Fruit fly (Drosophila melanogaster): Measurements from ENCODE around the gene CG11977.
A peak's percentile ranks its signal among the peaks of the same experiment; 100 is the strongest.

CG11977 gene

dm6 chr3R:8992928-8993579 lies 4.4 kb upstream of the CG11977 start, which contains the start of gene CG11975 (continued):
- no peak for TF ChIP-seq CG13296 (GFP tag; optimal IDR thresholded peaks at IDR 0.05)
- TF ChIP-seq H15 (GFP tag; IDR thresholded peaks at IDR 0.05), result no peak
- peak; percentile 98 for TF ChIP-seq sens (GFP tag)
- TF ChIP-seq Taf1 (GFP tag; IDR thresholded peaks at IDR 0.05), result peak; percentile 58
- TF ChIP-seq pum (GFP tag; optimal IDR thresholded peaks at IDR 0.05), result peak; percentile 81
- no peak for TF ChIP-seq CG15073 (GFP tag; optimal IDR thresholded peaks at IDR 0.05)
- peak; percentile 73 for TF ChIP-seq Hr3 (GFP tag; optimal IDR thresholded peaks at IDR 0.05)
- TF ChIP-seq Dfd (GFP tag; optimal IDR thresholded peaks at IDR 0.05), result no peak
- TF ChIP-seq so (GFP tag; IDR thresholded peaks at IDR 0.05), result no peak
- peak; percentile 72 for TF ChIP-seq NC2β (GFP tag; optimal IDR thresholded peaks at IDR 0.05)
- no peak for TF ChIP-seq CG7839 (tag; optimal IDR thresholded peaks at IDR 0.05)
- TF ChIP-seq CG15479 (GFP tag; optimal IDR thresholded peaks at IDR 0.05), result no peak
- peak; percentile 66; the same call in 2 of the 3 replicates for TF ChIP-seq Doc3 (GFP tag; IDR thresholded peaks at IDR 0.05; ENCODE audit: partially characterized antibody)
- TF ChIP-seq CkIIα-i1 (GFP tag; IDR thresholded peaks at IDR 0.05), result no peak
- peak; percentile 83 for TF ChIP-seq Hsf (GFP tag; optimal IDR thresholded peaks at IDR 0.05)
- peak; percentile 80 for TF ChIP-seq caup (GFP tag; optimal IDR thresholded peaks at IDR 0.05; ENCODE audit: severe bottlenecking)
- TF ChIP-seq dmrt99B (tag; optimal IDR thresholded peaks at IDR 0.05), result no peak
- TF ChIP-seq CG13775 (GFP tag; optimal IDR thresholded peaks at IDR 0.05), result peak; percentile 86
- 0 out of 2 replicates have a peak, but pooled peaks have one; percentile 12 for TF ChIP-seq gsb (GFP tag; IDR thresholded peaks at IDR 0.05)
- peak; percentile 66 for TF ChIP-seq CG3065 (GFP tag; optimal IDR thresholded peaks at IDR 0.05)
- TF ChIP-seq Stat92E (GFP tag; optimal IDR thresholded peaks at IDR 0.05), result peak in 1 of 3 experiments; percentile 65
- TF ChIP-seq crc (GFP tag; optimal IDR thresholded peaks at IDR 0.05), result peak; percentile 60
- TF ChIP-seq Med (GFP tag), result peak; percentile 97
- TF ChIP-seq ssp (GFP tag; IDR thresholded peaks at IDR 0.05), result 0 out of 2 replicates have a peak, but pooled peaks have one; percentile 38
- TF ChIP-seq CG1024 (GFP tag; IDR thresholded peaks at IDR 0.05), result no peak
- TF ChIP-seq D19B (GFP tag; optimal IDR thresholded peaks at IDR 0.05), result peak; percentile 40
- TF ChIP-seq GATAe (GFP tag; conservative IDR thresholded peaks at IDR 0.05), result 0 out of 2 replicates have a peak, but pooled peaks have one; percentile 54
- no peak; the same call in 2 of the 3 replicates for TF ChIP-seq CG11560 (tag; IDR thresholded peaks at IDR 0.05)
- peak; percentile 80 for TF ChIP-seq CG16863 (GFP tag; optimal IDR thresholded peaks at IDR 0.05)
- TF ChIP-seq CG13287 (GFP tag; IDR thresholded peaks at IDR 0.05; ENCODE audit: partially characterized antibody), result peak; percentile 84
- 0 out of 2 replicates have a peak, but pooled peaks have one; percentile 12 for TF ChIP-seq Adf1 (GFP tag; IDR thresholded peaks at IDR 0.05)
- TF ChIP-seq az2 (GFP tag; optimal IDR thresholded peaks at IDR 0.05), result peak; percentile 73
- TF ChIP-seq bab2 (GFP tag; optimal IDR thresholded peaks at IDR 0.05), result peak; percentile 74
- TF ChIP-seq gcm (GFP tag; optimal IDR thresholded peaks at IDR 0.05), result no peak
- TF ChIP-seq ato (GFP tag; IDR thresholded peaks at IDR 0.05; ENCODE audit: partially characterized antibody), result no peak
- TF ChIP-seq cato (GFP tag; optimal IDR thresholded peaks at IDR 0.05; ENCODE audit: borderline replicate concordance), result peak; percentile 55
- TF ChIP-seq CG7963 (GFP tag; IDR thresholded peaks at IDR 0.05; ENCODE audit: partially characterized antibody), result 0 out of 3 replicates have a peak, but pooled peaks have one; percentile 4
- TF ChIP-seq CG8089 (GFP tag; optimal IDR thresholded peaks at IDR 0.05), result peak; percentile 57
- no peak for TF ChIP-seq ro (GFP tag; IDR thresholded peaks at IDR 0.05)
- peak; percentile 50; the same call in 1 of the 2 replicates for TF ChIP-seq CG2129 (GFP tag; IDR thresholded peaks at IDR 0.05; ENCODE audit: partially characterized antibody)
- no peak for TF ChIP-seq CG32767 (GFP tag; IDR thresholded peaks at IDR 0.05)
- TF ChIP-seq mirr (GFP tag; optimal IDR thresholded peaks at IDR 0.05), result peak; percentile 59
- TF ChIP-seq unc-4 (GFP tag; IDR thresholded peaks at IDR 0.05; ENCODE audit: partially characterized antibody), result peak; percentile 77
- peak; percentile 77 for TF ChIP-seq YL-1 (GFP tag; optimal IDR thresholded peaks at IDR 0.05)
- no peak for TF ChIP-seq corto (GFP tag; optimal IDR thresholded peaks at IDR 0.05)
- TF ChIP-seq Rfx (GFP tag; IDR thresholded peaks at IDR 0.05), result peak; percentile 84
- peak; percentile 94 for TF ChIP-seq CHES-1-like (GFP tag; optimal IDR thresholded peaks at IDR 0.05)
- TF ChIP-seq repo (GFP tag; optimal IDR thresholded peaks at IDR 0.05), result peak; percentile 73
- no peak for TF ChIP-seq CG11723 (GFP tag; optimal IDR thresholded peaks at IDR 0.05)
